Fruit fly (Drosophila melanogaster): ENCODE measurements around the gene pins.
A peak's percentile ranks its signal among the peaks of the same experiment; 100 is the strongest.

The pins gene

DNA sequence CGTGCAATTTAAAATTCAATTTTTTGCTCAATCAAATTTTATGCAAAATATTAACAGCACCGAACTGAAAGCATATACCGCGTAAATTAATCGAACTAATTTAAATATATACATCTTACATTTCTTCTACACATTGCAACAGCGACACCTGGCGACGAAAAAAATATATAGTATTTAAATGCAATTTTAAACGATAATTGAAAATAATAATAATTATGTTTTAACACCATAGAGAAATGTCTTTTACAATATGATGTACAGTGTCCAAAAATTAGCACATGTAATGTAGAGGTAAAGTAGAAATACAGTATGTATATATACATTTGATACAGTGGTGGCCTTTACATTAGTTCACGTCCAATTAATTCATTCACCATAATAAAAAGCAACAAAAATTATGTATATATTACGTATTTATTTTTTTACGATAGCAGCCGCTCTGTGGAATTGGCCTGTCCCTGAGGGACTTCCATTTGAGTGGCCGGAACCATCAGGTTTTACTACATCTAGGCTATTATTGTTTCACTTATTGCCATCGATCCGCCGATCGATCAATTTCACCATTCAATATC, 35.2 kb upstream of the pins start (continued):
- TF ChIP-seq BtbVII (GFP tag; optimal IDR thresholded peaks at IDR 0.05) (no peak), CG6765 (GFP tag; optimal IDR thresholded peaks at IDR 0.05) (no peak), ash1 (GFP tag; optimal IDR thresholded peaks at IDR 0.05) (no peak), CG14710 (tag; optimal IDR thresholded peaks at IDR 0.05) (no peak), tap (tag; optimal IDR thresholded peaks at IDR 0.05) (no peak), CTCF (GFP tag; optimal IDR thresholded peaks at IDR 0.05) (peak; percentile 91), gsb-n (tag; optimal IDR thresholded peaks at IDR 0.05) (no peak), CG30020 (tag; optimal IDR thresholded peaks at IDR 0.05) (no peak), Nf-YC (tag; optimal IDR thresholded peaks at IDR 0.05) (no peak), eve (GFP tag; optimal IDR thresholded peaks at IDR 0.05) (no peak), gro (GFP tag; optimal IDR thresholded peaks at IDR 0.05) (no peak), Hand (GFP tag; optimal IDR thresholded peaks at IDR 0.05) (no peak), caup (GFP tag; optimal IDR thresholded peaks at IDR 0.05; ENCODE audit: severe bottlenecking) (no peak), CG34422 (GFP tag; IDR thresholded peaks at IDR 0.05) (no peak), CG4404 (GFP tag; IDR thresholded peaks at IDR 0.05) (no peak), CG13624 (GFP tag; optimal IDR thresholded peaks at IDR 0.05) (no peak), CG10654 (GFP tag; optimal IDR thresholded peaks at IDR 0.05) (no peak), slbo (GFP tag; IDR thresholded peaks at IDR 0.05) (peak; percentile 10; the same call in 1 of the 2 replicates), CG11560 (tag; IDR thresholded peaks at IDR 0.05) (no peak; the same call in 2 of the 3 replicates), Hmr (GFP tag; optimal IDR thresholded peaks at IDR 0.05) (no peak), CG4360 (GFP tag; IDR thresholded peaks at IDR 0.05) (no peak), yki (optimal IDR thresholded peaks at IDR 0.05) (no peak), nerfin-2 (GFP tag; IDR thresholded peaks at IDR 0.05; ENCODE audit: partially characterized antibody) (no peak), CG11247 (GFP tag; IDR thresholded peaks at IDR 0.05) (no peak), CG32532 (GFP tag; IDR thresholded peaks at IDR 0.05) (no peak), salm (tag; optimal IDR thresholded peaks at IDR 0.05) (no peak), zen (tag; optimal IDR thresholded peaks at IDR 0.05) (peak; percentile 24), corto (GFP tag; optimal IDR thresholded peaks at IDR 0.05) (no peak), CG33213 (GFP tag; optimal IDR thresholded peaks at IDR 0.05) (no peak), HmgZ (tag; optimal IDR thresholded peaks at IDR 0.05) (no peak), croc (GFP tag; conservative IDR thresholded peaks at IDR 0.05) (no peak), CG16813 (GFP tag; IDR thresholded peaks at IDR 0.05; ENCODE audit: partially characterized antibody) (peak; percentile 72), HHEX (GFP tag; optimal IDR thresholded peaks at IDR 0.05) (no peak), CG2712 (tag; optimal IDR thresholded peaks at IDR 0.05) (peak; percentile 58), pita (GFP tag; optimal IDR thresholded peaks at IDR 0.05) (peak; percentile 22), CG10267 (tag; optimal IDR thresholded peaks at IDR 0.05) (no peak), CG11696 (GFP tag; IDR thresholded peaks at IDR 0.05) (no peak), luna (GFP tag; optimal IDR thresholded peaks at IDR 0.05) (no peak), CG12299 (tag; optimal IDR thresholded peaks at IDR 0.05) (no peak), ara (GFP tag; IDR thresholded peaks at IDR 0.05) (no peak), jing (GFP tag; optimal IDR thresholded peaks at IDR 0.05) (no peak), E2f1 (GFP tag; IDR thresholded peaks at IDR 0.05) (no peak), H15 (GFP tag; IDR thresholded peaks at IDR 0.05) (no peak), CG14014 (GFP tag; IDR thresholded peaks at IDR 0.05) (no peak), pzg (GFP tag; optimal IDR thresholded peaks at IDR 0.05) (no peak), CG6813 (GFP tag; optimal IDR thresholded peaks at IDR 0.05) (no peak), slou (GFP tag; optimal IDR thresholded peaks at IDR 0.05) (no peak), vnd (GFP tag; IDR thresholded peaks at IDR 0.05; ENCODE audit: partially characterized antibody) (peak; percentile 51; the same call in 1 of the 3 replicates), HLH4C (GFP tag; IDR thresholded peaks at IDR 0.05; ENCODE audit: partially characterized antibody) (no peak), pfk (GFP tag; optimal IDR thresholded peaks at IDR 0.05) (no peak), H2.0 (GFP tag; IDR thresholded peaks at IDR 0.05) (no peak), Aef1 (GFP tag; IDR thresholded peaks at IDR 0.05) (no peak)

All from whole organism, embryonic.